Fruit fly (Drosophila melanogaster) whole organism, embryonic: ENCODE measurements around the gene CG13984.

Source experiments
- CG11695 ChIP-seq: fragments of 200-800 bp; sonication (Bioruptor generic); IDR thresholded peaks from 3 replicates; pipeline ENCODE4 v1.3.6; 2022; ENCODE audit warnings: missing biosample characterization, missing genetic modification characterization
- CG12104 ChIP-seq: fragments of 200-800 bp; sonication (Bioruptor generic); optimal IDR thresholded peaks from 3 replicates; lab custom pipeline; 2016; ENCODE audit warnings: missing biosample characterization, missing genetic modification characterization
- CG16863 ChIP-seq: fragments of 200-800 bp; sonication (Bioruptor generic); optimal IDR thresholded peaks from 3 replicates; lab custom pipeline; 2016; ENCODE audit warnings: missing biosample characterization, missing genetic modification characterization
- CG17328 ChIP-seq: fragments of 200-800 bp; sonication (Bioruptor generic); IDR thresholded peaks from 2 replicates; pipeline ENCODE4 v1.3.6; 2022; ENCODE audit warnings: missing biosample characterization, missing genetic modification characterization
- CG30431 ChIP-seq: fragments of 200-800 bp; sonication (Bioruptor generic); optimal IDR thresholded peaks from 2 replicates; lab custom pipeline; 2017; ENCODE audit warnings: missing biosample characterization, missing genetic modification characterization
- CG4360 ChIP-seq: fragments of 200-800 bp; sonication (Bioruptor generic); IDR thresholded peaks from 2 replicates; pipeline ENCODE4 v1.3.6; 2022; ENCODE audit warnings: missing biosample characterization, missing genetic modification characterization
- CG4820 ChIP-seq: fragments of 200-800 bp; sonication (Bioruptor generic); optimal IDR thresholded peaks from 3 replicates; lab custom pipeline; 2016; ENCODE audit warnings: missing biosample characterization, missing genetic modification characterization
- CG6689 ChIP-seq: fragments of 200-800 bp; sonication (Bioruptor generic); IDR thresholded peaks from 2 replicates; pipeline ENCODE4 v1.3.6; 2022; ENCODE audit warnings: missing biosample characterization, missing genetic modification characterization
- CTCF ChIP-seq: fragments of 200-800 bp; sonication (Bioruptor generic); optimal IDR thresholded peaks from 2 replicates; lab custom pipeline; 2017; ENCODE audit warnings: missing biosample characterization, mild to moderate bottlenecking, missing genetic modification characterization, moderate library complexity
- Doc2 ChIP-seq: fragments of 200-800 bp; sonication (Bioruptor generic); IDR thresholded peaks from 2 replicates; pipeline ENCODE4 v1.3.6; 2022; ENCODE audit warnings: missing biosample characterization, missing genetic modification characterization
- Drgx ChIP-seq: fragments of 200-800 bp; sonication (Bioruptor generic); IDR thresholded peaks from 2 replicates; pipeline ENCODE4 v1.3.6; 2022; ENCODE audit warnings: missing biosample characterization, missing genetic modification characterization
- E2f2 ChIP-seq: fragments of 200-800 bp; sonication (Bioruptor generic); IDR thresholded peaks from 2 replicates; pipeline ENCODE4 v1.3.6; 2022; ENCODE audit warnings: missing biosample characterization, missing genetic modification characterization
- Eip74EF ChIP-seq, 2 experiments: fragments of 200-800 bp in 1 of 2; fragments of >200 bp in 1 of 2; sonication (Bioruptor generic) in 1 of 2; optimal IDR thresholded peaks; 2 replicates each; lab custom pipeline; 2017 to 2019; ENCODE audit warnings: missing biosample characterization in 2 of 2, missing genetic modification characterization in 2 of 2, mild to moderate bottlenecking in 1 of 2, moderate library complexity in 1 of 2
- Ets65A ChIP-seq: fragments of 200-800 bp; sonication (Bioruptor generic); peaks from one replicate; lab custom pipeline; 2016; ENCODE audit warnings: missing biosample characterization, missing genetic modification characterization
- Hsf ChIP-seq: fragments of 200-800 bp; sonication (Bioruptor generic); optimal IDR thresholded peaks from 3 replicates; lab custom pipeline; 2016; ENCODE audit warnings: missing biosample characterization, missing genetic modification characterization
- Lim3 ChIP-seq: fragments of 200-800 bp; sonication (Bioruptor generic); IDR thresholded peaks from 2 replicates; pipeline ENCODE4 v1.3.6; 2022; ENCODE audit warnings: missing biosample characterization, missing genetic modification characterization
- Med ChIP-seq: fragments of 200-800 bp; sonication (Bioruptor generic); peaks from one replicate; lab custom pipeline; 2016; ENCODE audit warnings: missing biosample characterization, missing genetic modification characterization, mild to moderate bottlenecking, inconsistent platforms, moderate library complexity
- Pdp1 ChIP-seq, 2 experiments: fragments of 200-800 bp; sonication (Bioruptor generic); optimal IDR thresholded peaks; 3 replicates each; lab custom pipeline; 2016; ENCODE audit warnings: missing biosample characterization in 2 of 2, missing genetic modification characterization in 2 of 2, mild to moderate bottlenecking in 1 of 2, moderate library complexity in 1 of 2
- Rx ChIP-seq: fragments of 200-800 bp; sonication (Bioruptor generic); IDR thresholded peaks from 2 replicates; pipeline ENCODE4 v1.3.6; 2022; ENCODE audit warnings: missing biosample characterization, missing genetic modification characterization
- Six4 ChIP-seq: fragments of 200-800 bp; sonication (Bioruptor generic); optimal IDR thresholded peaks from 2 replicates; lab custom pipeline; 2016; ENCODE audit warnings: missing biosample characterization, missing genetic modification characterization
- Stat92E ChIP-seq, 3 experiments: fragments of >200 bp in 2 of 3; fragments of 200-800 bp in 1 of 3; sonication (Bioruptor generic) in 1 of 3; optimal IDR thresholded peaks; 2 replicates each; lab custom pipeline; 2017 to 2019; ENCODE audit warnings: missing biosample characterization in 3 of 3, missing genetic modification characterization in 3 of 3, mild to moderate bottlenecking in 1 of 3, moderate library complexity in 1 of 3
- cad ChIP-seq: fragments of >200 bp; optimal IDR thresholded peaks from 2 replicates; lab custom pipeline; 2017; ENCODE audit warnings: missing biosample characterization, missing genetic modification characterization
- disco-r ChIP-seq: fragments of 200-800 bp; sonication (Bioruptor generic); optimal IDR thresholded peaks from 2 replicates; lab custom pipeline; 2016; ENCODE audit warnings: missing biosample characterization, missing genetic modification characterization
- dysf ChIP-seq: fragments of 200-800 bp; sonication (Bioruptor generic); IDR thresholded peaks from 3 replicates; pipeline ENCODE4 v1.3.6; 2022; ENCODE audit warnings: missing biosample characterization, missing genetic modification characterization
- gcm2 ChIP-seq: fragments of 200-800 bp; sonication (Bioruptor generic); optimal IDR thresholded peaks from 2 replicates; lab custom pipeline; 2016; ENCODE audit warnings: missing biosample characterization, missing genetic modification characterization
- hth ChIP-seq: fragments of >200 bp; optimal IDR thresholded peaks from 2 replicates; lab custom pipeline; 2017; ENCODE audit warnings: inconsistent platforms
- jumu ChIP-seq: fragments of 200-800 bp; sonication (Bioruptor generic); optimal IDR thresholded peaks from 3 replicates; lab custom pipeline; 2016; ENCODE audit warnings: missing biosample characterization, missing genetic modification characterization
- kni ChIP-seq: fragments of 200-800 bp; sonication (Bioruptor generic); optimal IDR thresholded peaks from 3 replicates; lab custom pipeline; 2017; ENCODE audit warnings: mild to moderate bottlenecking, missing biosample characterization, missing genetic modification reagents, missing genetic modification characterization
- mirr ChIP-seq: fragments of 200-800 bp; sonication (Bioruptor generic); optimal IDR thresholded peaks from 3 replicates; lab custom pipeline; 2018; ENCODE audit warnings: missing biosample characterization, mild to moderate bottlenecking, missing genetic modification characterization
- pan ChIP-seq, 4 experiments: fragments of >200 bp in 3 of 4; fragments of 200-800 bp in 1 of 4; sonication (Bioruptor generic) in 1 of 4; optimal IDR thresholded peaks in 3 of 4; IDR thresholded peaks in 1 of 4; 2 replicates each; pipeline versions ENCODE4 v1.3.6 to Lab custom; 2017 to 2022; ENCODE audit warnings: missing biosample characterization in 2 of 4, missing genetic modification characterization in 2 of 4, mixed read lengths in 1 of 4
- pzg ChIP-seq: fragments of 200-800 bp; sonication (Bioruptor generic); optimal IDR thresholded peaks from 3 replicates; lab custom pipeline; 2018; ENCODE audit warnings: missing biosample characterization, mild to moderate bottlenecking, missing genetic modification characterization, moderate library complexity
- ranshi ChIP-seq: fragments of 200-800 bp; sonication (Bioruptor generic); IDR thresholded peaks from 2 replicates; pipeline ENCODE4 v1.3.6; 2022; ENCODE audit warnings: missing biosample characterization, missing genetic modification characterization
- rib ChIP-seq: fragments of 200-800 bp; sonication (Bioruptor generic); IDR thresholded peaks from 2 replicates; pipeline ENCODE4 v1.3.6; 2022; ENCODE audit warnings: missing biosample characterization, missing genetic modification characterization
- run ChIP-seq: fragments of 200-800 bp; sonication (Bioruptor generic); optimal IDR thresholded peaks from 3 replicates; lab custom pipeline; 2018; ENCODE audit warnings: missing biosample characterization, mild to moderate bottlenecking, missing genetic modification characterization
- schlank ChIP-seq: fragments of 200-800 bp; sonication (Bioruptor generic); optimal IDR thresholded peaks from 2 replicates; lab custom pipeline; 2018; ENCODE audit warnings: missing biosample characterization, mild to moderate bottlenecking, missing genetic modification characterization
- slp2 ChIP-seq: fragments of 200-800 bp; sonication (Bioruptor generic); optimal IDR thresholded peaks from 2 replicates; lab custom pipeline; 2016; ENCODE audit warnings: missing biosample characterization, missing genetic modification characterization
- tll ChIP-seq, 2 experiments: fragments of 200-800 bp in 1 of 2; fragments of >200 bp in 1 of 2; sonication (Bioruptor generic) in 1 of 2; optimal IDR thresholded peaks; 2 replicates each; lab custom pipeline; 2017 to 2019; ENCODE audit warnings: missing biosample characterization in 2 of 2, missing genetic modification characterization in 2 of 2, mild to moderate bottlenecking in 1 of 2, moderate library complexity in 1 of 2
- vnd ChIP-seq: fragments of 200-800 bp; sonication (Bioruptor generic); IDR thresholded peaks from 3 replicates; pipeline ENCODE4 v1.3.6; 2022; ENCODE audit warnings: missing biosample characterization, missing genetic modification characterization; ENCODE audit not compliant: partially characterized antibody
- zen ChIP-seq: fragments of 200-800 bp; sonication (Bioruptor generic); optimal IDR thresholded peaks from 3 replicates; lab custom pipeline; 2018; ENCODE audit warnings: missing biosample characterization, mild to moderate bottlenecking, missing genetic modification characterization, moderate library complexity

The CG13984 gene

dm6 chr2L:6308651-6309050 lies at the start of gene CG13984, which contains the start of gene CG43922:
Gene CG13984, plus strand, starts transcription at chr2L:6308819.
Gene CG43922, minus strand, starts transcription at chr2L:6308751.
- TF ChIP-seq Six4 (no peak), schlank (tag; lab: Kevin White, UChicago) (no peak)

dm6 chr2L:6259629-6260028 lies 49.0 kb upstream of the CG13984 start:
- peak in 1 of 2 experiments; percentile 33 for TF ChIP-seq tll (GFP tag; optimal IDR thresholded peaks at IDR 0.05; lab: Kevin White, UChicago)
- peak; percentile 16 for TF ChIP-seq cad
- no peak for TF ChIP-seq E2f2 (GFP tag; lab: Robert Waterston, UW)
- TF ChIP-seq pan (optimal IDR thresholded peaks at IDR 0.05; lab: Kevin White, UChicago): peak in 1 of 2 experiments; percentile 40
- peak in 1 of 2 experiments; percentile 59 for TF ChIP-seq pan (GFP tag; optimal IDR thresholded peaks at IDR 0.05 in 1 of 2, IDR thresholded peaks at IDR 0.05 in 1 of 2)
- no peak for TF ChIP-seq run (tag; lab: Kevin White, UChicago)
- peak; percentile 43 for TF ChIP-seq Med (GFP tag; lab: Kevin White, UChicago)
- peak; percentile 39 for TF ChIP-seq CTCF
- TF ChIP-seq Hsf (GFP tag; lab: Kevin White, UChicago): no peak
- TF ChIP-seq Ets65A (GFP tag; lab: Kevin White, UChicago): peak; percentile 13
- TF ChIP-seq hth (lab: Kevin White, UChicago): peak; percentile 3
- TF ChIP-seq dysf (GFP tag; lab: Robert Waterston, UW): 0 out of 3 replicates have a peak, but pooled peaks have one; percentile 13
- peak; percentile 52 for TF ChIP-seq kni (GFP tag; lab: Kevin White, UChicago)
- peak; percentile 49 for TF ChIP-seq zen
- TF ChIP-seq, all 482 proteins: peak for 10

- TF ChIP-seq CG11695 (GFP tag; lab: Robert Waterston, UW) (no peak), rib (GFP tag; lab: Robert Waterston, UW) (no peak), Pdp1 (GFP tag; optimal IDR thresholded peaks at IDR 0.05; lab: Kevin White, UChicago) (no peak), CG4360 (GFP tag; lab: Robert Waterston, UW) (no peak), Rx (GFP tag; lab: Robert Waterston, UW) (no peak), pzg (GFP tag; lab: Kevin White, UChicago) (no peak), Eip74EF (GFP tag; optimal IDR thresholded peaks at IDR 0.05; lab: Kevin White, UChicago) (no peak), mirr (GFP tag; lab: Kevin White, UChicago) (no peak)
- TF ChIP-seq, all 482 proteins: peak for 0
Observed at dm6 chr2L:6264390-6264789, 44.2 kb upstream of the CG13984 start, which contains the start of gene CG13983. Gene CG13983, minus strand, starts transcription at chr2L:6264490.

- TF ChIP-seq Drgx (GFP tag; lab: Robert Waterston, UW) (peak; percentile 56), ranshi (GFP tag; lab: Robert Waterston, UW) (no peak), Doc2 (GFP tag; lab: Robert Waterston, UW) (no peak), CG6689 (GFP tag; lab: Robert Waterston, UW) (no peak), CG4820 (no peak), gcm2 (GFP tag; lab: Kevin White, UChicago) (no peak), CG17328 (no peak), CG16863 (GFP tag; lab: Kevin White, UChicago) (no peak), disco-r (GFP tag; lab: Kevin White, UChicago) (no peak), Lim3 (GFP tag; lab: Robert Waterston, UW) (0 out of 2 replicates have a peak, but pooled peaks have one; percentile 23), Rx (GFP tag; lab: Robert Waterston, UW) (no peak), slp2 (GFP tag; lab: Kevin White, UChicago) (no peak), CG30431 (no peak), jumu (GFP tag; lab: Kevin White, UChicago) (no peak), CG12104 (GFP tag; lab: Kevin White, UChicago) (no peak), Stat92E (GFP tag; optimal IDR thresholded peaks at IDR 0.05; lab: Kevin White, UChicago) (no peak), vnd (GFP tag; lab: Robert Waterston, UW) (no peak)
Observed at dm6 chr2L:6271384-6271783, 37.2 kb upstream of the CG13984 start.
